Worm (Caenorhabditis elegans): ENCODE measurements around the gene nmt-1.

DNA sequence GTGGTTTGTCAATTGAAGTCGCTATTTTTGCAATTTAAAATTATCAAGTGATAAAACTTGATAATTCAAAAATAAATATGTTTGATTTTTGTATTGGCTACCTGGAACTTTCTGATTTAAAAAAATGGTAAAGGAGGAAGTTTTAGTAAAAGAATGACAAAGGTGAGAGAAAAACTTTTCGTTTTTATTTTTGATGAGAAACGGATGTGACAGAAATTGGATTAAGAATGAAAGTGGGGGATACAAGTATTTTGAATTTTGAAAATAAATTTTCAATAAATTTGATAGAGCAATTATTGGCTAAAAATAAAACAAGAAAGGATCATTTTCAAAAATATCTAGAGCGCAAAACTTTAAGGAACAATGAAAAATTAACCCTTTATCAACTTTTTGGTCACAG lies 13.4 kb downstream of the nmt-1 start, which contains the start of gene C05D10.4:
- TF ChIP-seq elt-1 (tag; optimal IDR thresholded peaks at IDR 0.05; ENCODE audit: borderline replicate concordance, insufficient read depth) (no peak), nhr-12 (tag; optimal IDR thresholded peaks at IDR 0.05) (no peak), lin-13 (tag; optimal IDR thresholded peaks at IDR 0.05) (no peak), ceh-39 (tag; optimal IDR thresholded peaks at IDR 0.05) (no peak), nhr-237 (tag; optimal IDR thresholded peaks at IDR 0.05) (no peak), unc-62 (GFP tag; optimal IDR thresholded peaks at IDR 0.05) (no peak), ces-1 (GFP tag; optimal IDR thresholded peaks at IDR 0.05) (no peak), snpc-4 (tag; optimal IDR thresholded peaks at IDR 0.05) (no peak), ceh-43 (GFP tag; optimal IDR thresholded peaks at IDR 0.05) (no peak), ham-2 (GFP tag; optimal IDR thresholded peaks at IDR 0.05) (no peak)
